Fruit fly (Drosophila melanogaster): ENCODE data around the gene CG15357.

The CG15357 gene

dm6 chr2L:1925917-1926864 lies 19.3 kb downstream of the CG15357 start:
- TF ChIP-seq HLH106 (tag; optimal IDR thresholded peaks at IDR 0.05) (no peak), Dfd (GFP tag; optimal IDR thresholded peaks at IDR 0.05) (no peak), Hnf4 (GFP tag; optimal IDR thresholded peaks at IDR 0.05) (no peak), Rel (GFP tag; optimal IDR thresholded peaks at IDR 0.05) (no peak), Rel (tag; optimal IDR thresholded peaks at IDR 0.05) (no peak), Vsx2 (GFP tag; optimal IDR thresholded peaks at IDR 0.05; ENCODE audit: partially characterized antibody) (no peak)

dm6 chr2L:1923846-1924245 lies 21.7 kb downstream of the CG15357 start:
- TF ChIP-seq Sp1 (GFP tag; optimal IDR thresholded peaks at IDR 0.05) = no peak
- TF ChIP-seq CrebA (GFP tag; optimal IDR thresholded peaks at IDR 0.05; ENCODE audit: borderline replicate concordance) = no peak
- no peak for TF ChIP-seq N (GFP tag; optimal IDR thresholded peaks at IDR 0.05)
- no peak for TF ChIP-seq usp (GFP tag; optimal IDR thresholded peaks at IDR 0.05)
- TF ChIP-seq Dif (GFP tag; optimal IDR thresholded peaks at IDR 0.05; ENCODE audit: partially characterized antibody) = no peak
- TF ChIP-seq pan (optimal IDR thresholded peaks at IDR 0.05) = no peak
- no peak for TF ChIP-seq h (GFP tag; optimal IDR thresholded peaks at IDR 0.05)
- TF ChIP-seq sage (GFP tag; optimal IDR thresholded peaks at IDR 0.05) = no peak
- no peak for TF ChIP-seq dmrt93B (GFP tag; optimal IDR thresholded peaks at IDR 0.05)
- TF ChIP-seq Hr78 (GFP tag; optimal IDR thresholded peaks at IDR 0.05) = no peak
- no peak for TF ChIP-seq lola (GFP tag; optimal IDR thresholded peaks at IDR 0.05)
- no peak for TF ChIP-seq CG32264 (GFP tag; optimal IDR thresholded peaks at IDR 0.05)
- TF ChIP-seq Vsx2 (GFP tag; optimal IDR thresholded peaks at IDR 0.05; ENCODE audit: partially characterized antibody) = no peak
- TF ChIP-seq Dfd (GFP tag; optimal IDR thresholded peaks at IDR 0.05) = no peak

dm6 chr2L:1916461-1916860 lies 29.0 kb downstream of the CG15357 start:
- TF ChIP-seq h (GFP tag; optimal IDR thresholded peaks at IDR 0.05) = no peak
- no peak for TF ChIP-seq N (GFP tag; optimal IDR thresholded peaks at IDR 0.05)
- no peak for TF ChIP-seq lola (GFP tag; optimal IDR thresholded peaks at IDR 0.05)
- TF ChIP-seq rgr (GFP tag; optimal IDR thresholded peaks at IDR 0.05) = no peak
- TF ChIP-seq CrebA (GFP tag; optimal IDR thresholded peaks at IDR 0.05; ENCODE audit: borderline replicate concordance) = no peak
- no peak for TF ChIP-seq OdsH (GFP tag; optimal IDR thresholded peaks at IDR 0.05)
- no peak for TF ChIP-seq dl (GFP tag; optimal IDR thresholded peaks at IDR 0.05; ENCODE audit: insufficient read depth in 1 of 2, partially characterized antibody in 2 of 2)
- no peak for TF ChIP-seq CG32264 (GFP tag; optimal IDR thresholded peaks at IDR 0.05)
- no peak for TF ChIP-seq dsf (GFP tag; optimal IDR thresholded peaks at IDR 0.05; ENCODE audit: borderline replicate concordance)
- no peak for TF ChIP-seq CG9705 (GFP tag; optimal IDR thresholded peaks at IDR 0.05)
- no peak for TF ChIP-seq GATAd (GFP tag; optimal IDR thresholded peaks at IDR 0.05)
- no peak for TF ChIP-seq Jra (GFP tag; optimal IDR thresholded peaks at IDR 0.05)
- TF ChIP-seq Hr83 (GFP tag; optimal IDR thresholded peaks at IDR 0.05; ENCODE audit: poor library complexity, severe bottlenecking) = no peak
- no peak for TF ChIP-seq Vsx2 (GFP tag; optimal IDR thresholded peaks at IDR 0.05; ENCODE audit: partially characterized antibody)
- no peak for TF ChIP-seq brk (GFP tag; optimal IDR thresholded peaks at IDR 0.05)
- no peak for TF ChIP-seq Sp1 (GFP tag; optimal IDR thresholded peaks at IDR 0.05)
- no peak for TF ChIP-seq psq (GFP tag; optimal IDR thresholded peaks at IDR 0.05)
- TF ChIP-seq br (GFP tag; optimal IDR thresholded peaks at IDR 0.05) = no peak
- no peak for TF ChIP-seq fru (GFP tag; optimal IDR thresholded peaks at IDR 0.05)
- no peak for TF ChIP-seq woc (GFP tag; optimal IDR thresholded peaks at IDR 0.05)

- no peak for TF ChIP-seq woc (GFP tag; optimal IDR thresholded peaks at IDR 0.05)
- TF ChIP-seq sv (GFP tag; optimal IDR thresholded peaks at IDR 0.05) = no peak
- no peak for TF ChIP-seq HLH106 (tag; optimal IDR thresholded peaks at IDR 0.05)
- TF ChIP-seq CG32264 (GFP tag; optimal IDR thresholded peaks at IDR 0.05) = no peak
- TF ChIP-seq br (GFP tag; optimal IDR thresholded peaks at IDR 0.05) = no peak
- TF ChIP-seq ey (GFP tag; optimal IDR thresholded peaks at IDR 0.05) = no peak
- TF ChIP-seq usp (GFP tag; optimal IDR thresholded peaks at IDR 0.05) = no peak
- no peak for TF ChIP-seq jim (GFP tag; optimal IDR thresholded peaks at IDR 0.05)
- no peak for TF ChIP-seq dmrt93B (GFP tag; optimal IDR thresholded peaks at IDR 0.05)
Measured at dm6 chr2L:1913047-1913760, 32.3 kb downstream of the CG15357 start.

Data from whole organism, wandering third instar larva.